Fruit fly (Drosophila melanogaster): ENCODE results near the gene crn.

The crn gene

DNA sequence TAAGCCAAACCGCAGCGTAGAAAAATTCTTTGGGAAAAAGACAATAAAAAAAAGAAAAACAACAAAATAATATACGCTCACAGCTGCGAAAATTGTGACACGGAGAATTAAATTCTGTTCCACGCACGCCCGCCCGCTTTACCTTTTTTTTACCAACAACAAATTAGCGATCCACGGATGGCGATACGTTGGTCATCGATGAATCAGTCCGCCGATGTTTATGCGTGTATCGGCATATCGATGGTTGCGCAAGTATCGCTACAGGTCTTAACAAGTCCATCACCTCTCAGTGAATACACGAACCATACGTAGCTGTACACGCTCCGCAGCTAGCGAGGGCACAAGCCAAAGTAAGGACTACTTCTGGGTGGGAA is 20.8 kb upstream of the crn start, which contains the start of gene CG2924 (continued):
- TF ChIP-seq pho (GFP tag; optimal IDR thresholded peaks at IDR 0.05) (peak; percentile 79), Sry-δ (GFP tag; optimal IDR thresholded peaks at IDR 0.05) (peak; percentile 100), MBD-R2 (GFP tag; IDR thresholded peaks at IDR 0.05) (peak; percentile 70), CoRest (tag; optimal IDR thresholded peaks at IDR 0.05) (peak; percentile 39), Fer3 (tag; optimal IDR thresholded peaks at IDR 0.05) (no peak), CG14965 (GFP tag; optimal IDR thresholded peaks at IDR 0.05; ENCODE audit: borderline replicate concordance) (no peak), CG31365 (tag; optimal IDR thresholded peaks at IDR 0.05) (no peak), Dbx (GFP tag; IDR thresholded peaks at IDR 0.05) (peak; percentile 91), CG2199 (GFP tag; IDR thresholded peaks at IDR 0.05) (0 out of 3 replicates have a peak, but pooled peaks have one; percentile 57), maf-S (GFP tag; optimal IDR thresholded peaks at IDR 0.05) (peak; percentile 30), Hr3 (GFP tag; optimal IDR thresholded peaks at IDR 0.05) (peak; percentile 44), CG12659 (GFP tag; optimal IDR thresholded peaks at IDR 0.05) (peak; percentile 83), wdn (GFP tag; IDR thresholded peaks at IDR 0.05) (peak; percentile 62; the same call in 1 of the 2 replicates), chinmo (GFP tag; IDR thresholded peaks at IDR 0.05; ENCODE audit: partially characterized antibody) (peak; percentile 100), bcd (GFP tag; optimal IDR thresholded peaks at IDR 0.05) (peak; percentile 43), ase (GFP tag; IDR thresholded peaks at IDR 0.05) (no peak), Bgb (GFP tag; IDR thresholded peaks at IDR 0.05; ENCODE audit: partially characterized antibody) (peak; percentile 100), CG18764 (GFP tag; optimal IDR thresholded peaks at IDR 0.05) (peak; percentile 21), sug (tag; optimal IDR thresholded peaks at IDR 0.05) (peak; percentile 63), Trl (optimal IDR thresholded peaks at IDR 0.05) (no peak), Trl (GFP tag; optimal IDR thresholded peaks at IDR 0.05) (peak; percentile 36), NfI (GFP tag; optimal IDR thresholded peaks at IDR 0.05) (peak; percentile 52), CG5180 (GFP tag; optimal IDR thresholded peaks at IDR 0.05) (no peak), Chrac-16 (GFP tag; optimal IDR thresholded peaks at IDR 0.05) (peak; percentile 52), CG42726 (GFP tag; IDR thresholded peaks at IDR 0.05; ENCODE audit: partially characterized antibody) (peak; percentile 100), vnd (GFP tag; IDR thresholded peaks at IDR 0.05; ENCODE audit: partially characterized antibody) (peak; percentile 98), run (tag; optimal IDR thresholded peaks at IDR 0.05) (peak; percentile 9), luna (GFP tag; optimal IDR thresholded peaks at IDR 0.05) (peak; percentile 56), Doc3 (GFP tag; IDR thresholded peaks at IDR 0.05; ENCODE audit: partially characterized antibody) (peak; percentile 98), CG6791 (GFP tag; IDR thresholded peaks at IDR 0.05; ENCODE audit: partially characterized antibody) (peak; percentile 100), CG32767 (GFP tag; IDR thresholded peaks at IDR 0.05) (peak; percentile 53; the same call in 1 of the 2 replicates), Kr (GFP tag; optimal IDR thresholded peaks at IDR 0.05) (no peak), HLH54F (GFP tag; optimal IDR thresholded peaks at IDR 0.05) (peak; percentile 78), CG12942 (GFP tag; optimal IDR thresholded peaks at IDR 0.05) (peak; percentile 29), ssp (GFP tag; IDR thresholded peaks at IDR 0.05) (peak; percentile 66), sna (GFP tag; IDR thresholded peaks at IDR 0.05; ENCODE audit: partially characterized antibody) (peak; percentile 99), CG17802 (tag; optimal IDR thresholded peaks at IDR 0.05) (peak; percentile 20), Myb (GFP tag; optimal IDR thresholded peaks at IDR 0.05) (peak; percentile 70), CG1647 (GFP tag; optimal IDR thresholded peaks at IDR 0.05) (peak; percentile 59), CG11504 (tag; optimal IDR thresholded peaks at IDR 0.05) (no peak), zfh2 (GFP tag; optimal IDR thresholded peaks at IDR 0.05) (peak; percentile 81), CG11085 (GFP tag; IDR thresholded peaks at IDR 0.05) (peak; percentile 39; the same call in 1 of the 2 replicates), CG17186 (GFP tag; optimal IDR thresholded peaks at IDR 0.05) (peak; percentile 98), MTF-1 (GFP tag; optimal IDR thresholded peaks at IDR 0.05; ENCODE audit: borderline replicate concordance) (no peak), CTCF (GFP tag; optimal IDR thresholded peaks at IDR 0.05) (peak; percentile 76), C15 (GFP tag; IDR thresholded peaks at IDR 0.05) (no peak), ttk (GFP tag; IDR thresholded peaks at IDR 0.05) (peak; percentile 32; the same call in 1 of the 2 replicates), CG34224 (GFP tag; IDR thresholded peaks at IDR 0.05; ENCODE audit: partially characterized antibody) (peak; percentile 99), Atf-2 (GFP tag; optimal IDR thresholded peaks at IDR 0.05) (peak; percentile 6), HLHmδ (GFP tag; optimal IDR thresholded peaks at IDR 0.05) (peak; percentile 33), CG10209 (GFP tag; optimal IDR thresholded peaks at IDR 0.05) (peak; percentile 23)
